Fruit fly (Drosophila melanogaster) whole organism, embryonic: ENCODE results near the gene upSET.

Source experiments
- Antp ChIP-seq: fragments of 200-800 bp; sonication (Bioruptor generic); optimal IDR thresholded peaks from 3 replicates; lab custom pipeline; 2016; ENCODE audit warnings: missing biosample characterization, missing genetic modification characterization
- B-H2 ChIP-seq: fragments of 200-800 bp; sonication (Bioruptor generic); optimal IDR thresholded peaks from 2 replicates; lab custom pipeline; 2018; ENCODE audit warnings: missing biosample characterization, mild to moderate bottlenecking, missing genetic modification characterization
- CG11398 ChIP-seq: fragments of 200-800 bp; sonication (Bioruptor generic); optimal IDR thresholded peaks from 2 replicates; lab custom pipeline; 2016; ENCODE audit warnings: missing biosample characterization, missing genetic modification characterization
- CG13296 ChIP-seq: fragments of 200-800 bp; sonication (Bioruptor generic); optimal IDR thresholded peaks from 3 replicates; lab custom pipeline; 2018; ENCODE audit warnings: missing biosample characterization, mild to moderate bottlenecking, missing genetic modification characterization
- CG13894 ChIP-seq: fragments of 200-800 bp; sonication (Bioruptor generic); optimal IDR thresholded peaks from 3 replicates; lab custom pipeline; 2018; ENCODE audit warnings: missing biosample characterization, mild to moderate bottlenecking, missing genetic modification characterization, moderate library complexity
- CG14710 ChIP-seq: fragments of 200-800 bp; sonication (Bioruptor generic); optimal IDR thresholded peaks from 3 replicates; lab custom pipeline; 2019; ENCODE audit warnings: missing biosample characterization, mild to moderate bottlenecking, missing genetic modification characterization, moderate library complexity
- CG1647 ChIP-seq: fragments of 200-800 bp; sonication (Bioruptor generic); optimal IDR thresholded peaks from 3 replicates; lab custom pipeline; 2016; ENCODE audit warnings: missing biosample characterization, missing genetic modification characterization
- CG2202 ChIP-seq: fragments of 200-800 bp; sonication (Bioruptor generic); optimal IDR thresholded peaks from 2 replicates; lab custom pipeline; 2018; ENCODE audit warnings: missing biosample characterization, mild to moderate bottlenecking, missing genetic modification characterization
- CG33557 ChIP-seq: fragments of 200-800 bp; sonication (Bioruptor generic); optimal IDR thresholded peaks from 2 replicates; lab custom pipeline; 2019; ENCODE audit warnings: missing biosample characterization, mild to moderate bottlenecking, missing genetic modification characterization, moderate library complexity
- CG34376 ChIP-seq: fragments of 200-800 bp; sonication (Bioruptor generic); optimal IDR thresholded peaks from 2 replicates; lab custom pipeline; 2018; ENCODE audit warnings: missing biosample characterization, mild to moderate bottlenecking, missing genetic modification characterization
- CG4328 ChIP-seq: fragments of 200-800 bp; sonication (Bioruptor generic); optimal IDR thresholded peaks from 3 replicates; lab custom pipeline; 2017; ENCODE audit warnings: missing biosample characterization, missing genetic modification reagents, missing genetic modification characterization
- CG4617 ChIP-seq: fragments of 200-800 bp; sonication (Bioruptor generic); optimal IDR thresholded peaks from 3 replicates; lab custom pipeline; 2016; ENCODE audit warnings: missing biosample characterization, missing genetic modification characterization, borderline replicate concordance
- CG7839 ChIP-seq: fragments of 200-800 bp; sonication (Bioruptor generic); optimal IDR thresholded peaks from 3 replicates; lab custom pipeline; 2018; ENCODE audit warnings: missing biosample characterization, mild to moderate bottlenecking, missing genetic modification characterization, moderate library complexity
- D ChIP-seq, 2 experiments: fragments of 200-800 bp in 1 of 2; fragments of >200 bp in 1 of 2; sonication (Bioruptor generic) in 1 of 2; optimal IDR thresholded peaks; 2 replicates in 1 of 2; 3 replicates in 1 of 2; lab custom pipeline; 2017; ENCODE audit warnings: mild to moderate bottlenecking in 1 of 2, missing biosample characterization in 1 of 2, missing genetic modification characterization in 1 of 2, missing genetic modification reagents in 1 of 2
- Deaf1 ChIP-seq: fragments of 200-800 bp; optimal IDR thresholded peaks from 3 replicates; lab custom pipeline; 2019; ENCODE audit warnings: missing biosample characterization, mild to moderate bottlenecking, missing genetic modification characterization, moderate library complexity
- GATAe ChIP-seq: fragments of 200-800 bp; sonication (Bioruptor generic); conservative IDR thresholded peaks from 2 replicates; pipeline ENCODE4 v1.3.6; 2022; ENCODE audit warnings: missing biosample characterization, missing genetic modification characterization
- Gsc ChIP-seq: fragments of 200-800 bp; sonication (Bioruptor generic); IDR thresholded peaks from 2 replicates; pipeline ENCODE4 v1.3.6; 2022; ENCODE audit warnings: missing biosample characterization, missing genetic modification characterization
- HHEX ChIP-seq: fragments of 200-800 bp; sonication (Bioruptor generic); optimal IDR thresholded peaks from 3 replicates; lab custom pipeline; 2017; ENCODE audit warnings: missing biosample characterization, mild to moderate bottlenecking, missing genetic modification characterization, missing genetic modification reagents
- HLH54F ChIP-seq: fragments of 200-800 bp; sonication (Bioruptor generic); optimal IDR thresholded peaks from 3 replicates; lab custom pipeline; 2016; ENCODE audit warnings: missing biosample characterization, missing genetic modification characterization
- Hmr ChIP-seq: fragments of 200-800 bp; sonication (Bioruptor generic); optimal IDR thresholded peaks from 3 replicates; lab custom pipeline; 2017; ENCODE audit warnings: mild to moderate bottlenecking, missing biosample characterization, missing genetic modification reagents, missing genetic modification characterization
- Lhr ChIP-seq: fragments of 200-800 bp; sonication (Bioruptor generic); optimal IDR thresholded peaks from 3 replicates; lab custom pipeline; 2017; ENCODE audit warnings: mild to moderate bottlenecking, missing biosample characterization, missing genetic modification reagents, missing genetic modification characterization
- NfI ChIP-seq: fragments of 200-800 bp; sonication (Bioruptor generic); optimal IDR thresholded peaks from 3 replicates; lab custom pipeline; 2018; ENCODE audit warnings: missing biosample characterization, mild to moderate bottlenecking, missing genetic modification characterization, moderate library complexity
- Rfx ChIP-seq: fragments of 200-800 bp; sonication (Bioruptor generic); IDR thresholded peaks from 2 replicates; pipeline ENCODE4 v1.3.6; 2022; ENCODE audit warnings: missing biosample characterization, missing genetic modification characterization
- Rx ChIP-seq: fragments of 200-800 bp; sonication (Bioruptor generic); IDR thresholded peaks from 2 replicates; pipeline ENCODE4 v1.3.6; 2022; ENCODE audit warnings: missing biosample characterization, missing genetic modification characterization
- Sox102F ChIP-seq: fragments of 200-800 bp; sonication (Bioruptor generic); optimal IDR thresholded peaks from 2 replicates; lab custom pipeline; 2018; ENCODE audit warnings: missing biosample characterization, mild to moderate bottlenecking, missing genetic modification characterization, moderate library complexity
- Spps ChIP-seq: fragments of 200-800 bp; sonication (Bioruptor generic); optimal IDR thresholded peaks from 2 replicates; lab custom pipeline; 2018; ENCODE audit warnings: missing biosample characterization, mild to moderate bottlenecking, missing genetic modification characterization
- Xbp1 ChIP-seq: fragments of 200-800 bp; sonication (Bioruptor generic); optimal IDR thresholded peaks from 3 replicates; lab custom pipeline; 2016; ENCODE audit warnings: missing biosample characterization, mild to moderate bottlenecking, missing genetic modification characterization
- aop ChIP-seq: fragments of 200-800 bp; sonication (Bioruptor generic); IDR thresholded peaks from 2 replicates; pipeline ENCODE4 v1.3.6; 2022; ENCODE audit warnings: missing biosample characterization, missing genetic modification characterization
- ato ChIP-seq: fragments of 200-800 bp; sonication (Bioruptor generic); IDR thresholded peaks from 2 replicates; pipeline ENCODE4 v1.3.6; 2022; ENCODE audit warnings: missing biosample characterization, missing genetic modification characterization; ENCODE audit not compliant: partially characterized antibody
- bbx ChIP-seq: fragments of 200-800 bp; sonication (Bioruptor generic); IDR thresholded peaks from 2 replicates; pipeline ENCODE4 v1.3.6; 2022; ENCODE audit warnings: missing biosample characterization, missing genetic modification characterization; ENCODE audit not compliant: partially characterized antibody
- bowl ChIP-seq: fragments of 200-800 bp; sonication (Bioruptor generic); IDR thresholded peaks from 2 replicates; pipeline ENCODE4 v1.3.6; 2022; ENCODE audit warnings: missing biosample characterization, missing genetic modification characterization
- chm ChIP-seq: fragments of 200-800 bp; sonication (Bioruptor generic); IDR thresholded peaks from 2 replicates; pipeline ENCODE4 v1.3.6; 2022; ENCODE audit warnings: missing biosample characterization, missing genetic modification characterization
- ci ChIP-seq: fragments of 200-800 bp; sonication (Bioruptor generic); IDR thresholded peaks from 3 replicates; pipeline ENCODE4 v1.3.6; 2022; ENCODE audit warnings: missing biosample characterization, missing genetic modification characterization
- dmrt99B ChIP-seq: fragments of 200-800 bp; sonication (Bioruptor generic); optimal IDR thresholded peaks from 2 replicates; lab custom pipeline; 2018; ENCODE audit warnings: missing biosample characterization, mild to moderate bottlenecking, missing genetic modification characterization, moderate library complexity
- exex ChIP-seq: fragments of 200-800 bp; sonication (Bioruptor generic); optimal IDR thresholded peaks from 4 replicates; lab custom pipeline; 2018; ENCODE audit warnings: missing biosample characterization, mild to moderate bottlenecking, missing genetic modification characterization, moderate library complexity
- gfzf ChIP-seq: fragments of 200-800 bp; sonication (Bioruptor generic); optimal IDR thresholded peaks from 2 replicates; lab custom pipeline; 2016; ENCODE audit warnings: missing biosample characterization, mild to moderate bottlenecking, missing genetic modification characterization, moderate library complexity
- ham ChIP-seq: fragments of 200-800 bp; sonication (Bioruptor generic); IDR thresholded peaks from 2 replicates; pipeline ENCODE4 v1.3.6; 2022; ENCODE audit warnings: missing biosample characterization, missing genetic modification characterization
- lab ChIP-seq: fragments of 200-800 bp; sonication (Bioruptor generic); optimal IDR thresholded peaks from 3 replicates; lab custom pipeline; 2017; ENCODE audit warnings: missing biosample characterization, missing genetic modification characterization, mild to moderate bottlenecking, moderate library complexity, missing genetic modification reagents
- mld ChIP-seq: fragments of 200-800 bp; sonication (Bioruptor generic); IDR thresholded peaks from 3 replicates; pipeline ENCODE4 v1.3.6; 2022; ENCODE audit warnings: missing biosample characterization, missing genetic modification characterization; ENCODE audit not compliant: partially characterized antibody
- nau ChIP-seq: fragments of 200-800 bp; sonication (Bioruptor generic); optimal IDR thresholded peaks from 3 replicates; lab custom pipeline; 2017; ENCODE audit warnings: missing biosample characterization, mild to moderate bottlenecking, missing genetic modification characterization, missing genetic modification reagents
- phol ChIP-seq: fragments of 200-800 bp; sonication (Bioruptor generic); optimal IDR thresholded peaks from 3 replicates; lab custom pipeline; 2018; ENCODE audit warnings: missing biosample characterization, mild to moderate bottlenecking, missing genetic modification characterization, moderate library complexity
- ro ChIP-seq: fragments of 200-800 bp; sonication (Bioruptor generic); IDR thresholded peaks from 2 replicates; pipeline ENCODE4 v1.3.6; 2022; ENCODE audit warnings: missing biosample characterization, missing genetic modification characterization
- scrt ChIP-seq: fragments of 200-800 bp; sonication (Bioruptor generic); optimal IDR thresholded peaks from 2 replicates; lab custom pipeline; 2018; ENCODE audit warnings: missing biosample characterization, mild to moderate bottlenecking, missing genetic modification characterization, moderate library complexity
- twi ChIP-seq: fragments of 200-800 bp; optimal IDR thresholded peaks from 2 replicates; lab custom pipeline; 2019; ENCODE audit warnings: missing biosample characterization, mild to moderate bottlenecking, missing genetic modification characterization, moderate library complexity
- unpg ChIP-seq: fragments of 200-800 bp; sonication (Bioruptor generic); optimal IDR thresholded peaks from 3 replicates; lab custom pipeline; 2018; ENCODE audit warnings: missing biosample characterization, mild to moderate bottlenecking, missing genetic modification characterization, moderate library complexity
- wek ChIP-seq: fragments of 200-800 bp; sonication (Bioruptor generic); optimal IDR thresholded peaks from 3 replicates; lab custom pipeline; 2018; ENCODE audit warnings: missing biosample characterization, mild to moderate bottlenecking, missing genetic modification characterization, moderate library complexity
- zfh2 ChIP-seq: fragments of 200-800 bp; sonication (Bioruptor generic); optimal IDR thresholded peaks from 2 replicates; lab custom pipeline; 2016; ENCODE audit warnings: missing biosample characterization, missing genetic modification characterization

upSET gene

DNA sequence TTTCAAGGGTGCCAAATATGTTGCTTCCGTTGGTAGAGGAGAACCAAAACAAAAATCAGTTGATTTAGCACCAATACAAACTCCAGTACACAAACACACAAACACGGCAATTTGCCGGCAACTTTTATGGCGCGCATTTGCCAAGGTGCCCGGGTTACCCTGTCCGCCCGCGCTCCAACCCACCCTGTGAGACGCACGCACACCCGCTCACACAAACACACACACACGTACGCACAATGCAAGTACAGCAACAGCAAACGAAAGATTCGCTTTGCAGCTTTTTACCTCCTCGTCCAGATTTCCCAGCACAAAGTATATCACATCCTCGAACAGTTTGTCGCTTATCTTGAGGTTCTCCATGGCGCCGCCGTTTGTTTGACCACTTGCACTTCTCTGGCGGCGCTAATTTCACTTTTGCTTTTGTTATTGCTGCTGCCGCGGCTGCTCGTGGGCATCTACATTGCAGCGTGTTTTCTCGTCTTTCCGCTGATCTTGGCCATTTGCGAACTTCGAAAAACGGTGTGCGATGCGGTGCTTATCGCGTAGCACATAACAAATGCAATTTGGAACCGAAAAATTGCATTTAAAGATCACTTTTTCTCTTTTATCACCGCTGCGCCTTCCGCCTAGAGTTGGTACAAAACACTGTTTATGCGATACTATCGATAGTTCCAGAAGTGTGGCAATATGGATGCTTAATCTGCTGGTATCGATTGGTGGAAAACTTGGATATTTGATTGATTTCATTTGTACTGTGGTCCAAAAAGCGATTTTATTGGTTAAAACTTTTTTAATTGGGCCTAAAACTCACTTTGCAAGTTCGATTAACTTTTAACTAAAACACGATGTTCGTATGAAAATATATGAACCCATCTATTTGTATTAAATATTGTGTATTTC is 26.8 kb downstream of the upSET start, which contains the start of gene Ptip (continued):
- TF ChIP-seq B-H2 (GFP tag; lab: Kevin White, UChicago) = peak; percentile 56
- TF ChIP-seq ham (GFP tag; lab: Robert Waterston, UW) = no peak
- no peak for TF ChIP-seq dmrt99B (tag; lab: Kevin White, UChicago)
- no peak for TF ChIP-seq exex (tag; lab: Kevin White, UChicago)
- peak; percentile 91 for TF ChIP-seq phol
- TF ChIP-seq HHEX (GFP tag; lab: Kevin White, UChicago) = peak; percentile 48
- TF ChIP-seq Rfx (GFP tag; lab: Robert Waterston, UW) = peak; percentile 75
- TF ChIP-seq ato (GFP tag; lab: Robert Waterston, UW) = peak; percentile 97
- TF ChIP-seq CG2202 (tag; lab: Kevin White, UChicago) = peak; percentile 16
- no peak for TF ChIP-seq unpg (GFP tag; lab: Kevin White, UChicago)
- TF ChIP-seq Spps = no peak
- peak; percentile 87 for TF ChIP-seq ci
- no peak for TF ChIP-seq Deaf1
- peak; percentile 43; the same call in 1 of the 2 replicates for TF ChIP-seq GATAe
- peak; percentile 79 for TF ChIP-seq CG14710 (tag; lab: Kevin White, UChicago)
- no peak for TF ChIP-seq twi (tag; lab: Kevin White, UChicago)
- TF ChIP-seq Rx (GFP tag; lab: Robert Waterston, UW) = no peak
- no peak for TF ChIP-seq CG4328 (GFP tag; lab: Kevin White, UChicago)
- no peak for TF ChIP-seq nau (GFP tag; lab: Kevin White, UChicago)
- TF ChIP-seq CG11398 (GFP tag; lab: Kevin White, UChicago) = peak; percentile 69
- TF ChIP-seq chm = peak; percentile 62
- peak; percentile 42 for TF ChIP-seq CG13296
- no peak for TF ChIP-seq Gsc (GFP tag; lab: Robert Waterston, UW)
- TF ChIP-seq CG7839 (tag; lab: Kevin White, UChicago) = no peak
- TF ChIP-seq NfI (GFP tag; lab: Kevin White, UChicago) = peak; percentile 67
- peak; percentile 49 for TF ChIP-seq lab (GFP tag; lab: Kevin White, UChicago)
- peak; percentile 80 for TF ChIP-seq wek (GFP tag; lab: Kevin White, UChicago)
- TF ChIP-seq CG34376 = peak; percentile 60
- TF ChIP-seq CG1647 (GFP tag; lab: Kevin White, UChicago) = peak; percentile 4
- no peak for TF ChIP-seq ro (GFP tag; lab: Robert Waterston, UW)
- peak; percentile 50 for TF ChIP-seq gfzf (GFP tag; lab: Kevin White, UChicago)
- peak; percentile 54 for TF ChIP-seq Hmr
- no peak for TF ChIP-seq bowl
- TF ChIP-seq CG4617 = peak; percentile 70
- TF ChIP-seq scrt (GFP tag; lab: Kevin White, UChicago) = peak; percentile 41
- TF ChIP-seq zfh2 = peak; percentile 47
- no peak for TF ChIP-seq Sox102F (GFP tag; lab: Kevin White, UChicago)
- TF ChIP-seq CG13894 (tag; lab: Kevin White, UChicago) = no peak
- peak; percentile 98 for TF ChIP-seq bbx (GFP tag; lab: Robert Waterston, UW)
- TF ChIP-seq mld = peak; percentile 91
- peak; percentile 37 for TF ChIP-seq Xbp1
- TF ChIP-seq CG33557 = peak; percentile 40
- TF ChIP-seq Antp (GFP tag; lab: Kevin White, UChicago) = peak; percentile 59
- peak; percentile 26 for TF ChIP-seq HLH54F (GFP tag; lab: Kevin White, UChicago)
- peak; percentile 40 for TF ChIP-seq D (optimal IDR thresholded peaks at IDR 0.05; lab: Kevin White, UChicago)
- no peak for TF ChIP-seq D (GFP tag; optimal IDR thresholded peaks at IDR 0.05; lab: Kevin White, UChicago)
- peak; percentile 29 for TF ChIP-seq Lhr (GFP tag; lab: Kevin White, UChicago)
- no peak for TF ChIP-seq aop (GFP tag; lab: Robert Waterston, UW)
